Worm (Caenorhabditis elegans): ENCODE measurements around the gene cin-4.
"Not testable (repeated sequence)": the region's sequence is repeated elsewhere in the genome, so short reads cannot be mapped to it uniquely, and the experiment has no call there.

Gene cin-4

ce11 chrII:7073537-7073913 is 35.4 kb downstream of the cin-4 start, which contains the start of gene kat-1:
Gene kat-1 (plus strand): TSS chrII:7073814.
- no peak for TF ChIP-seq php-3 (GFP tag; IDR thresholded peaks at IDR 0.05)

ce11 chrII:7075564-7076228 is 37.6 kb downstream of the cin-4 start, which contains the start of gene T02G5.7:
Gene T02G5.7 (plus strand): TSS chrII:7075614.
- peak in 1 of 2 experiments; percentile 39 for TF ChIP-seq daf-16 (GFP tag; optimal IDR thresholded peaks at IDR 0.05)
- no peak for TF ChIP-seq daf-16 (tag; optimal IDR thresholded peaks at IDR 0.05)
- TF ChIP-seq daf-19 (GFP tag; conservative IDR thresholded peaks at IDR 0.05), result 0 out of 2 replicates have a peak, but pooled peaks have one; percentile 53
- 0 out of 2 replicates have a peak, but pooled peaks have one; percentile 24 for TF ChIP-seq Y48G9A.11 (GFP tag; IDR thresholded peaks at IDR 0.05)
- no peak for TF ChIP-seq mes-2 (tag; optimal IDR thresholded peaks at IDR 0.05; ENCODE audit: poor library complexity, severe bottlenecking)
- peak; percentile 40 for TF ChIP-seq lin-38 (GFP tag; IDR thresholded peaks at IDR 0.05)
- 0 out of 2 replicates have a peak, but pooled peaks have one; percentile 48 for TF ChIP-seq saeg-2 (GFP tag; IDR thresholded peaks at IDR 0.05)
- TF ChIP-seq zfp-3 (GFP tag; conservative IDR thresholded peaks at IDR 0.05), result 0 out of 2 replicates have a peak, but pooled peaks have one; percentile 22
- TF ChIP-seq D1046.2 (GFP tag; IDR thresholded peaks at IDR 0.05), result no peak

ce11 chrII:7084021-7084420 is 45.9 kb downstream of the cin-4 start, which contains the start of the genes T02G5.14 and T02G5.15:
Gene T02G5.14 (plus strand): TSS chrII:7084321.
Gene T02G5.15 (plus strand): TSS chrII:7084321.
- peak in 1 of 2 experiments; percentile 21 for TF ChIP-seq daf-16 (GFP tag; optimal IDR thresholded peaks at IDR 0.05)
- TF ChIP-seq daf-16 (tag; optimal IDR thresholded peaks at IDR 0.05), result not testable (repeated sequence)

- peak in 1 of 2 experiments; percentile 67 for TF ChIP-seq unc-62 (GFP tag; optimal IDR thresholded peaks at IDR 0.05 in 1 of 2)
- TF ChIP-seq unc-62 (tag; optimal IDR thresholded peaks at IDR 0.05), result not testable (repeated sequence)
Measured at ce11 chrII:7088283-7088682, 50.2 kb downstream of the cin-4 start.

ce11 chrII:7090085-7090484 is 52.0 kb downstream of the cin-4 start:
- no peak for TF ChIP-seq nhr-102 (tag; optimal IDR thresholded peaks at IDR 0.05)
- peak; percentile 37 for TF ChIP-seq hlh-30 (tag; optimal IDR thresholded peaks at IDR 0.05; ENCODE audit: insufficient read depth)

ce11 chrII:7090852-7091251 is 52.8 kb downstream of the cin-4 start:
- no peak for TF ChIP-seq dve-1 (tag; optimal IDR thresholded peaks at IDR 0.05; ENCODE audit: insufficient read depth)
- TF ChIP-seq ceh-28 (tag; optimal IDR thresholded peaks at IDR 0.05), result no peak
- no peak for TF ChIP-seq lir-3 (tag; optimal IDR thresholded peaks at IDR 0.05)
- TF ChIP-seq lin-29 (GFP tag; IDR thresholded peaks at IDR 0.05), result no peak
- TF ChIP-seq F49E8.2 (tag; optimal IDR thresholded peaks at IDR 0.05; ENCODE audit: borderline replicate concordance), result no peak
- TF ChIP-seq skn-1 (tag; optimal IDR thresholded peaks at IDR 0.05), result no peak
- TF ChIP-seq lin-1 (GFP tag; IDR thresholded peaks at IDR 0.05), result no peak
- no peak for TF ChIP-seq daf-16 (GFP tag; optimal IDR thresholded peaks at IDR 0.05)
- TF ChIP-seq daf-16 (tag; optimal IDR thresholded peaks at IDR 0.05), result no peak
- TF ChIP-seq lim-7 (GFP tag; IDR thresholded peaks at IDR 0.05), result no peak
- TF ChIP-seq spr-3 (GFP tag; optimal IDR thresholded peaks at IDR 0.05), result no peak
- no peak for TF ChIP-seq gei-8 (GFP tag; optimal IDR thresholded peaks at IDR 0.05)
- no peak for TF ChIP-seq sdz-12 (GFP tag; optimal IDR thresholded peaks at IDR 0.05)
- no peak for TF ChIP-seq lin-15B (tag; optimal IDR thresholded peaks at IDR 0.05)
- TF ChIP-seq zag-1 (tag; optimal IDR thresholded peaks at IDR 0.05), result no peak
- TF ChIP-seq mxl-2 (GFP tag; conservative IDR thresholded peaks at IDR 0.05), result no peak
- TF ChIP-seq attf-4 (tag; optimal IDR thresholded peaks at IDR 0.05), result no peak
- no peak for TF ChIP-seq Y105C5A.15 (GFP tag; IDR thresholded peaks at IDR 0.05)
- no peak for TF ChIP-seq Y75B8A.6 (GFP tag; IDR thresholded peaks at IDR 0.05)
- TF ChIP-seq dmd-8 (GFP tag; IDR thresholded peaks at IDR 0.05), result no peak

Measured in whole organism, L4 larva.